Worm (Caenorhabditis elegans): ENCODE data around the gene sre-10.
A peak's percentile ranks its signal among the peaks of the same experiment; 100 is the strongest.

The sre-10 gene

DNA sequence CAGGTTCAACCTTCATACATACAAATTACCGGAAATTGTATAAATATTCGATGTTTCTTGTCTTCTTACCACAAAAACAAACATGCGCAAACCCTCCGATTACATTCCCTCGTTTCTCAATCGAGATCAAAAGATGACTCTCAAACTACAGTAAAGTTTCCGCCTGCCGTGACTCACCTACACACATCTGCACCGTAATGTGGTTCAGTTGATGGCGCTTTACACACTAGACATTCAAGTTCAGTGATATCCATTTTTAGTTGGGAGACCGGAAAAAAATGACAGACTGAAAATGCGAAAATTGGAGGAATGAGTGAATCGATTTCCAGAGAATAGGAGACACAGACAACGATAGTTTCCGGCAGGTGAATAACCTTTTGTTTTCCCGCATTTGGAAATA, 41.1 kb upstream of the sre-10 start, which contains the start of gene nhr-286:
Gene nhr-286, minus strand, starts transcription at position 324 of the 400 bp plus-strand sequence.
- TF ChIP-seq nhr-76 (tag; optimal IDR thresholded peaks at IDR 0.05) (no peak), ZK546.5 (tag; optimal IDR thresholded peaks at IDR 0.05) (no peak), ama-1 (optimal IDR thresholded peaks at IDR 0.05) (peak; percentile 64), elt-1 (tag; optimal IDR thresholded peaks at IDR 0.05) (no peak), sea-2 (GFP tag; optimal IDR thresholded peaks at IDR 0.05) (no peak)

DNA sequence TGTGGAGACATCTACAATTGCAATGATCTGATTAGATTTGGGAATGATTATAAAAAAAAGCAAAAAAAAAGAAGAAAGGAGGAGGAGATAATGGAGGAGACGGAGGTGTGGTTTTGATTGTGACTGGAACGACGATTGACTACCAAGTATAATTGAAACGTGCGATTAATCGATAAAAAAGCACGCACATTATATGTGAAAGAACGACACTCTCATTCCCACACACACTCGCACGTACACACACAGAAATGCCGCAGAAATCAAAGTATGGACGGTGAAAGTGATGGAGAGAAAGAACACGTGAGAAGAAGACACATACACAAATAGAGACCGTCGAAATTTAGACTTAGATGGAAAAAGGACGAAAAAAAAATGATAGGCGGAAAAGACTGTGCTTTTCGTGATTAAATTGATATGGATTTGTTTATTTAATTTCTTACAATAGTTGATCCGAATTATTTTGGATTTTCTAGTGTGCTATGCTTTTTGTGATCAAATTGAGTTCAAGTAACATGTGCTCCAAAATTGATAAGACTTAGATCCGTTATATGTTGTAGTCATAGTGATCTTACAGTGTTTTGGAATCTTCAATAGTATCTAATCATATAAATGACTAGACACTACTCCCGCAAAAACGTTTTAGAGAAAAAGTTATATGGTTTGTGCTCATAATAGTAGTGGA, 38.5 kb upstream of the sre-10 start, which contains the start of gene nhr-135:
Gene nhr-135, minus strand, starts transcription at position 51 of the 682 bp plus-strand sequence.
- no peak for TF ChIP-seq lin-39 (tag; optimal IDR thresholded peaks at IDR 0.05)
- TF ChIP-seq hmg-11 (tag; optimal IDR thresholded peaks at IDR 0.05), result peak; percentile 30
- TF ChIP-seq mdl-1 (tag; optimal IDR thresholded peaks at IDR 0.05), result peak; percentile 77
- peak; percentile 77 for TF ChIP-seq jun-1 (tag; optimal IDR thresholded peaks at IDR 0.05)
- peak; percentile 59 for TF ChIP-seq ceh-28 (tag; optimal IDR thresholded peaks at IDR 0.05)
- TF ChIP-seq nhr-43 (tag; optimal IDR thresholded peaks at IDR 0.05; ENCODE audit: poor library complexity, severe bottlenecking), result peak; percentile 27
- TF ChIP-seq elt-3 (tag; optimal IDR thresholded peaks at IDR 0.05), result peak in 1 of 3 experiments; percentile 72
- TF ChIP-seq nhr-25 (tag; optimal IDR thresholded peaks at IDR 0.05), result peak; percentile 54
- TF ChIP-seq nfya-1 (tag; optimal IDR thresholded peaks at IDR 0.05; ENCODE audit: insufficient read depth), result peak; percentile 40
- peak; percentile 85 for TF ChIP-seq pha-4 (tag; optimal IDR thresholded peaks at IDR 0.05)
- TF ChIP-seq elt-2 (tag; optimal IDR thresholded peaks at IDR 0.05), result peak; percentile 92
- peak; percentile 46 for TF ChIP-seq snpc-4 (tag; optimal IDR thresholded peaks at IDR 0.05)
- TF ChIP-seq pqm-1 (tag; optimal IDR thresholded peaks at IDR 0.05), result peak; percentile 89
- TF ChIP-seq ceh-82 (tag; optimal IDR thresholded peaks at IDR 0.05), result no peak
- TF ChIP-seq egl-27 (tag; optimal IDR thresholded peaks at IDR 0.05), result no peak
- no peak for TF ChIP-seq aly-2 (tag; optimal IDR thresholded peaks at IDR 0.05)

DNA sequence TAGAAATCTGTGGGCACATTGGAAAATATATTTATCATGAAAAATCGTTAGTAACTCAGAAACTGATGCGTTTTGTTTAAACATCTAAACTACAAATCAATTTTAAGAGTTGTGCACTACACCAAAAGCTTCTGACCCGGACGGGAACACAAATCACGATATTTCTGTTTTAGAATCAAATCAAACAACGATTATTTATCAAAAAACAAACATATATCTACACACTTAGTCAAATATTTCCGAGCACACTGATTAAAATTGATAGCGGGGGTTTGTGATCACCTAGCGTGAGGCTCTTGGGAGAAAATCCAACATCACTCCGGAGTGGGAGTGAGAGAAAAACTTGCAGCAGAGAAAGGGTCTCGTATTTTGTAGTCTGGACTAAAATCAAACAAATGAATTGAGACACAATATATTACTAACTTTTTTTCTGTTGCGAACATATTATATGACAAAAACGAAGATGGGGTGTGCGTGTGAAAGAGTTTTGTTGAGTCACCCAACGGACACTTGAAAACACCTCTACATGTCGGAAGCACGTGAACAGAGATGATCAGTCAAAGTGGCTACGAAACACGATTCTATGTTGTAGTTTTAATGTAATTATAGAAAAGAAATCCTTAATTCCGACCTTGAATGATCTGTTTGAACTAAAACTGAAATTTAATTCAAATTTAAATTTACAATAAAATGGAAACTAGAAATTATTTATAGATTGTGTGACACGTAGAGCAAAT, 36.9 kb upstream of the sre-10 start:
- no peak for TF ChIP-seq mdl-1 (tag; optimal IDR thresholded peaks at IDR 0.05)
- no peak for TF ChIP-seq eor-1 (tag; optimal IDR thresholded peaks at IDR 0.05)
- peak; percentile 44 for TF ChIP-seq pqm-1 (tag; optimal IDR thresholded peaks at IDR 0.05)
- TF ChIP-seq ceh-16 (tag; optimal IDR thresholded peaks at IDR 0.05), result no peak
- TF ChIP-seq ceh-82 (tag; optimal IDR thresholded peaks at IDR 0.05), result no peak
- no peak for TF ChIP-seq mml-1 (tag; optimal IDR thresholded peaks at IDR 0.05)
- peak; percentile 74 for TF ChIP-seq elt-2 (tag; optimal IDR thresholded peaks at IDR 0.05)
- no peak for TF ChIP-seq aly-2 (tag; optimal IDR thresholded peaks at IDR 0.05)
- no peak for TF ChIP-seq ZK546.5 (tag; optimal IDR thresholded peaks at IDR 0.05)
- no peak for TF ChIP-seq nhr-25 (tag; optimal IDR thresholded peaks at IDR 0.05)

DNA sequence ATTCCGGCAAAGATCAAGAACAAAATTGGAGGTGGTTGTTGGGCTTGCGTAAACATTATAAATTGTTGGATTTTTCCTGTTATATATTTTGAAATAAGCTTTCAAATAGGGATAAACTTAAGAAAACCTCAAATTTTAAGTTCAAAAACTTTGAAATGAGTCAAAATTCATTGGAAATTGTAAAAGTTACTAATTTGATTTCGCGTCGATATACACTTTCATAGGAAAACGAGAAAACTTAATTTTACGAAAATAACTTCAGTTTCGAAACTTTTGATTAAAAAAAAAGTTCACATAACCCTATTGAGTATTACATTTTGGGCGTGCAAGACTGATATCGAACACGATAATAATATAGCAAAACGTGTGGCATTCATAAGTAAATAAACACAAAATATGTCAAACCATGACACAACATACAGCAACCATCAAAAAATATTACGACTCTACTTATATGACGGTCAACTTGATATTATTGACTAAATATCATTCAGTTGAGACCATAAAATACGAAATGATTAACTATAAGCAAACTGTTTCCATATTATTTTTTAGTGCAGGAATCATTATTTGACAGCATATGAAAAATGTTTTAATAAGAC, 36.1 kb upstream of the sre-10 start:
- TF ChIP-seq ztf-11 (tag; optimal IDR thresholded peaks at IDR 0.05) (no peak), pqm-1 (tag; optimal IDR thresholded peaks at IDR 0.05) (peak; percentile 21), elt-2 (tag; optimal IDR thresholded peaks at IDR 0.05) (peak; percentile 27), fkh-10 (GFP tag; optimal IDR thresholded peaks at IDR 0.05) (no peak)

DNA sequence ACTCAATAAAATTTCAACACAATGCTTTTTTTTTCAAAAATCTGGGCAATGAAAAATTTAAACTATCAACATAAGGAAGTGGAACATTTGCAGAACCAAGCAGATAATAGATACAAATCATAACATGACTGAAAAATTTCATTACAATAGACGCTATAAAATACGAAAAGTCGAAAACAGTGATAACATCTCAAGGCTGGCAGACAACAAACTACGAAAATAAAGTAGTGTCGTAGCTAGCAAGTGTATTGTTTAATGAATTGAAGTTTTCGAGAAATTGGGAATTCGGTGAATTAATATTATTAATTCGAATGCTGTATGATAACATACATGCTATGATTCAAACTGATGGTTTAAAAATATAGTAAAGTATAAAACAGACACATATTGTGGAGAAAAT, 35.5 kb upstream of the sre-10 start:
- TF ChIP-seq daf-12 (tag; optimal IDR thresholded peaks at IDR 0.05), result no peak
- TF ChIP-seq nhr-12 (tag; optimal IDR thresholded peaks at IDR 0.05), result no peak
- TF ChIP-seq ceh-9 (tag; optimal IDR thresholded peaks at IDR 0.05), result no peak
- no peak for TF ChIP-seq pha-4 (tag; optimal IDR thresholded peaks at IDR 0.05)
- no peak for TF ChIP-seq ztf-4 (tag; optimal IDR thresholded peaks at IDR 0.05)
- TF ChIP-seq nhr-67 (tag; optimal IDR thresholded peaks at IDR 0.05), result no peak
- TF ChIP-seq zag-1 (tag; optimal IDR thresholded peaks at IDR 0.05), result no peak

Measured in whole organism, L3 larva.